Worm (Caenorhabditis elegans): ENCODE data around the gene F28B12.6.

The F28B12.6 gene

DNA sequence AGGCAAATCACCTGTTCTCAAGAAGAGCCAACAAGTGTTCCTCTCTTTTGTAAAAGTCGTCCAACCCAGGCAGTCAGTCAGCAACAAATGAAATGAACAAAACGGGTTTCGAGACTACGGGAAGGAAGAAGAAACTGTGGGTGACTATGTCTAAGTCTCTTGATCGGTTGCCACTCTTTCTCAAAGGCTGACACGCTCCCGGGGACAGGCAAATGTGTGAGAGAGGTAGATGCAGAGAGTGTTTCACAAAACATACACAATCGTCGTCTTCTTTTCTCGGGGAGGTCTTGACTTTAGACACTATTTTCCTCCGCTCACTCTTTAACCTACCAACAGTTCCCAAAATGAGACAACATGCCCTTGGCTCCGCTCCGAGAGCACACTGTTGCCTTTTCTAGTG, 9.6 kb upstream of the F28B12.6 start:
- TF ChIP-seq nhr-43 (tag; optimal IDR thresholded peaks at IDR 0.05; ENCODE audit: poor library complexity, severe bottlenecking): peak; percentile 37
- TF ChIP-seq skn-1 (tag; optimal IDR thresholded peaks at IDR 0.05): no peak
- TF ChIP-seq nhr-23 (tag; optimal IDR thresholded peaks at IDR 0.05): peak; percentile 68
- no peak for TF ChIP-seq fkh-10 (GFP tag; optimal IDR thresholded peaks at IDR 0.05)
- no peak for TF ChIP-seq mml-1 (tag; optimal IDR thresholded peaks at IDR 0.05)
- TF ChIP-seq lin-39 (tag; optimal IDR thresholded peaks at IDR 0.05): no peak
- no peak for TF ChIP-seq zag-1 (tag; optimal IDR thresholded peaks at IDR 0.05)
- no peak for TF ChIP-seq nhr-77 (tag; optimal IDR thresholded peaks at IDR 0.05)
- TF ChIP-seq nhr-237 (tag; optimal IDR thresholded peaks at IDR 0.05): no peak
- no peak for TF ChIP-seq hmg-11 (tag; optimal IDR thresholded peaks at IDR 0.05)
- TF ChIP-seq tbx-2 (tag; optimal IDR thresholded peaks at IDR 0.05): no peak
- TF ChIP-seq snpc-4 (tag; optimal IDR thresholded peaks at IDR 0.05): no peak
- TF ChIP-seq egl-27 (tag; optimal IDR thresholded peaks at IDR 0.05): no peak
- TF ChIP-seq eor-1 (tag; optimal IDR thresholded peaks at IDR 0.05): no peak
- no peak for TF ChIP-seq lin-15B (tag; optimal IDR thresholded peaks at IDR 0.05)
- no peak for TF ChIP-seq fos-1 (tag; optimal IDR thresholded peaks at IDR 0.05)
- no peak for TF ChIP-seq daf-12 (tag; optimal IDR thresholded peaks at IDR 0.05)
- no peak for TF ChIP-seq unc-39 (tag; optimal IDR thresholded peaks at IDR 0.05)
- TF ChIP-seq mdl-1 (tag; optimal IDR thresholded peaks at IDR 0.05): no peak
- no peak for TF ChIP-seq jun-1 (tag; optimal IDR thresholded peaks at IDR 0.05)
- no peak for TF ChIP-seq egl-5 (tag; optimal IDR thresholded peaks at IDR 0.05)
- TF ChIP-seq ztf-4 (tag; optimal IDR thresholded peaks at IDR 0.05): no peak
- TF ChIP-seq elt-1 (tag; optimal IDR thresholded peaks at IDR 0.05): peak; percentile 34
- TF ChIP-seq unc-62 (GFP tag; optimal IDR thresholded peaks at IDR 0.05): no peak
- TF ChIP-seq ceh-28 (tag; optimal IDR thresholded peaks at IDR 0.05): no peak
- TF ChIP-seq ceh-9 (tag; optimal IDR thresholded peaks at IDR 0.05): no peak
- no peak for TF ChIP-seq nhr-76 (tag; optimal IDR thresholded peaks at IDR 0.05)
- no peak for TF ChIP-seq ceh-16 (tag; optimal IDR thresholded peaks at IDR 0.05)
- peak; percentile 75 for TF ChIP-seq pha-4 (tag; optimal IDR thresholded peaks at IDR 0.05)
- no peak for TF ChIP-seq aly-2 (tag; optimal IDR thresholded peaks at IDR 0.05)
- TF ChIP-seq nhr-11 (tag; optimal IDR thresholded peaks at IDR 0.05): no peak
- no peak for TF ChIP-seq nhr-67 (tag; optimal IDR thresholded peaks at IDR 0.05)
- TF ChIP-seq nhr-12 (tag; optimal IDR thresholded peaks at IDR 0.05): no peak
- peak; percentile 76 for TF ChIP-seq nhr-25 (tag; optimal IDR thresholded peaks at IDR 0.05)
- no peak for TF ChIP-seq ceh-82 (tag; optimal IDR thresholded peaks at IDR 0.05)
- no peak for TF ChIP-seq lsy-12 (tag; optimal IDR thresholded peaks at IDR 0.05)
- peak; percentile 4 for TF ChIP-seq R02D3.7 (tag; optimal IDR thresholded peaks at IDR 0.05)
- TF ChIP-seq elt-2 (tag; optimal IDR thresholded peaks at IDR 0.05): peak; percentile 54
- no peak for TF ChIP-seq fkh-2 (tag; optimal IDR thresholded peaks at IDR 0.05)
- no peak for TF ChIP-seq ama-1 (optimal IDR thresholded peaks at IDR 0.05)
- no peak for TF ChIP-seq ztf-11 (tag; optimal IDR thresholded peaks at IDR 0.05)
- peak; percentile 7 for TF ChIP-seq nfya-1 (tag; optimal IDR thresholded peaks at IDR 0.05; ENCODE audit: insufficient read depth)
- TF ChIP-seq pqm-1 (tag; optimal IDR thresholded peaks at IDR 0.05): no peak
- no peak for TF ChIP-seq sea-2 (GFP tag; optimal IDR thresholded peaks at IDR 0.05)
- TF ChIP-seq elt-3 (tag; optimal IDR thresholded peaks at IDR 0.05): no peak
- no peak for TF ChIP-seq nhr-28 (tag; optimal IDR thresholded peaks at IDR 0.05)
- no peak for TF ChIP-seq ZK546.5 (tag; optimal IDR thresholded peaks at IDR 0.05)
